Worm (Caenorhabditis elegans): ENCODE data around the gene sorf-2.

- TF ChIP-seq lsy-2 (tag; optimal IDR thresholded peaks at IDR 0.05) (peak; percentile 81 to 91), dmd-4 (tag; optimal IDR thresholded peaks at IDR 0.05) (no peak), blmp-1 (tag; optimal IDR thresholded peaks at IDR 0.05; ENCODE audit: insufficient read depth) (peak; percentile 40), nhr-237 (tag; optimal IDR thresholded peaks at IDR 0.05) (no peak), nhr-77 (tag; optimal IDR thresholded peaks at IDR 0.05) (no peak)
Measured at ce11 chrIII:5349250-5349649, 22.8 kb downstream of the sorf-2 start, which contains the start of gene thoc-5.

Data from whole organism, L2 larva.